Worm (Caenorhabditis elegans) whole organism, young adult: ENCODE results near the gene rmd-1.

Experiments used
- B0261.1 ChIP-seq: sonication (generic microtip); optimal IDR thresholded peaks from 2 replicates; lab custom pipeline; 2016; ENCODE audit warnings: mild to moderate bottlenecking, missing genetic modification characterization, moderate library complexity, missing compliant biosample characterization
- C06A6.2 ChIP-seq: fragments of 200-800 bp; sonication (Bioruptor generic); conservative IDR thresholded peaks from 2 replicates; pipeline ENCODE4 v1.3.6; 2022; ENCODE audit warnings: missing genetic modification characterization, missing compliant biosample characterization
- F22D6.2 ChIP-seq: sonication (generic microtip); optimal IDR thresholded peaks from 2 replicates; lab custom pipeline; 2016; ENCODE audit warnings: mild to moderate bottlenecking, missing genetic modification characterization, missing compliant biosample characterization
- F33H1.4 ChIP-seq: fragments of 200-800 bp; sonication (Bioruptor generic); IDR thresholded peaks from 2 replicates; pipeline ENCODE4 v1.3.6; 2022; ENCODE audit warnings: missing genetic modification reagents, missing genetic modification characterization, missing compliant biosample characterization
- F57C9.4 ChIP-seq: sonication (generic microtip); optimal IDR thresholded peaks from 2 replicates; lab custom pipeline; 2017; ENCODE audit warnings: mild to moderate bottlenecking, missing genetic modification characterization, missing compliant biosample characterization
- Y79H2A.3 ChIP-seq: fragments of 200-800 bp; sonication (Bioruptor generic); conservative IDR thresholded peaks from 2 replicates; pipeline ENCODE4 v1.3.6; 2022; ENCODE audit warnings: missing genetic modification reagents, missing genetic modification characterization, missing compliant biosample characterization
- ZK185.1 ChIP-seq: sonication (generic microtip); optimal IDR thresholded peaks from 2 replicates; lab custom pipeline; 2016; ENCODE audit warnings: mild to moderate bottlenecking, missing genetic modification characterization, missing compliant biosample characterization; ENCODE audit not compliant: poor library complexity, severe bottlenecking
- akir-1 ChIP-seq: fragments of 200-800 bp; sonication (Bioruptor generic); optimal IDR thresholded peaks from 2 replicates; lab custom pipeline; 2018; ENCODE audit warnings: mild to moderate bottlenecking, missing genetic modification characterization, moderate library complexity, missing compliant biosample characterization
- attf-3 ChIP-seq: fragments of 200-800 bp; sonication (Bioruptor generic); conservative IDR thresholded peaks from 2 replicates; pipeline ENCODE4 v1.3.6; 2022; ENCODE audit warnings: missing genetic modification reagents, missing genetic modification characterization, missing compliant biosample characterization
- attf-5 ChIP-seq: fragments of 200-800 bp; sonication (Bioruptor generic); optimal IDR thresholded peaks from 2 replicates; lab custom pipeline; 2018; ENCODE audit warnings: mild to moderate bottlenecking, missing genetic modification characterization, missing compliant biosample characterization
- cebp-2 ChIP-seq: fragments of 200-800 bp; sonication (Bioruptor generic); IDR thresholded peaks from 2 replicates; pipeline ENCODE4 v1.3.6; 2022; ENCODE audit warnings: missing genetic modification characterization, missing compliant biosample characterization
- ceh-100 ChIP-seq: fragments of 200-800 bp; sonication (Bioruptor generic); IDR thresholded peaks from 2 replicates; pipeline ENCODE4 v1.3.6; 2022; ENCODE audit warnings: missing genetic modification reagents, missing genetic modification characterization, missing compliant biosample characterization
- ceh-27 ChIP-seq: fragments of 200-800 bp; sonication (Bioruptor generic); optimal IDR thresholded peaks from 2 replicates; lab custom pipeline; 2018; ENCODE audit warnings: mild to moderate bottlenecking, missing genetic modification characterization, moderate library complexity, missing compliant biosample characterization
- ceh-40 ChIP-seq: fragments of 200-800 bp; sonication (Bioruptor generic); IDR thresholded peaks from 2 replicates; pipeline ENCODE4 v1.3.6; 2022; ENCODE audit warnings: missing genetic modification characterization, missing compliant biosample characterization
- ceh-91 ChIP-seq: fragments of 200-800 bp; sonication (Bioruptor generic); IDR thresholded peaks from 2 replicates; pipeline ENCODE4 v1.3.6; 2022; ENCODE audit warnings: missing genetic modification reagents, missing genetic modification characterization, missing compliant biosample characterization
- dpl-1 ChIP-seq: fragments of 150-350 bp; optimal IDR thresholded peaks from 2 replicates; lab custom pipeline; 2014; ENCODE audit warnings: missing biosample characterization, missing genetic modification reagents, missing genetic modification characterization
- efl-1 ChIP-seq: fragments of 150-350 bp; optimal IDR thresholded peaks from 2 replicates; lab custom pipeline; 2014; ENCODE audit warnings: missing biosample characterization, missing genetic modification reagents, missing genetic modification characterization
- egrh-3 ChIP-seq: fragments of 200-800 bp; sonication (Bioruptor generic); IDR thresholded peaks from 2 replicates; pipeline ENCODE4 v1.3.6; 2022; ENCODE audit warnings: missing genetic modification reagents, missing genetic modification characterization, missing compliant biosample characterization
- him-1 ChIP-seq: sonication (generic microtip); optimal IDR thresholded peaks from 2 replicates; lab custom pipeline; 2016; ENCODE audit warnings: missing genotype, missing genetic modification reagents, missing genetic modification characterization, missing compliant biosample characterization
- hmg-1.2 ChIP-seq: fragments of 200-800 bp; sonication (Bioruptor generic); IDR thresholded peaks from 2 replicates; pipeline ENCODE4 v1.3.6; 2022; ENCODE audit warnings: missing genetic modification reagents, missing genetic modification characterization, missing compliant biosample characterization
- hmg-20 ChIP-seq: fragments of 200-800 bp; sonication (Bioruptor generic); IDR thresholded peaks from 2 replicates; pipeline ENCODE4 v1.3.6; 2022; ENCODE audit warnings: missing genetic modification reagents, missing genetic modification characterization, missing compliant biosample characterization
- hsf-1 ChIP-seq: fragments of 200-800 bp; sonication (Bioruptor generic); IDR thresholded peaks from 2 replicates; pipeline ENCODE4 v1.3.6; 2022; ENCODE audit warnings: missing genetic modification reagents, missing genetic modification characterization, missing compliant biosample characterization
- lin-35 ChIP-seq, 3 experiments: fragments of 150-350 bp in 2 of 3; sonication (generic microtip) in 1 of 3; optimal IDR thresholded peaks; 2 replicates each; lab custom pipeline; 2014 to 2018; ENCODE audit warnings: missing biosample characterization in 3 of 3, missing genetic modification characterization in 3 of 3, missing genetic modification reagents in 3 of 3
- lin-54 ChIP-seq: fragments of 200-800 bp; sonication (Bioruptor generic); optimal IDR thresholded peaks from 2 replicates; lab custom pipeline; 2018; ENCODE audit warnings: mild to moderate bottlenecking, missing genetic modification characterization, missing compliant biosample characterization
- lir-1 ChIP-seq: fragments of 200-800 bp; sonication (Bioruptor generic); conservative IDR thresholded peaks from 2 replicates; pipeline ENCODE4 v1.3.6; 2022; ENCODE audit warnings: missing genetic modification reagents, missing genetic modification characterization, missing compliant biosample characterization
- lsl-1 ChIP-seq: fragments of 200-800 bp; sonication (Bioruptor generic); optimal IDR thresholded peaks from 2 replicates; lab custom pipeline; 2018; ENCODE audit warnings: mild to moderate bottlenecking, missing genetic modification characterization, moderate library complexity, missing compliant biosample characterization
- madf-6 ChIP-seq: fragments of 200-800 bp; sonication (Bioruptor generic); IDR thresholded peaks from 2 replicates; pipeline ENCODE4 v1.3.6; 2022; ENCODE audit warnings: missing genetic modification reagents, missing genetic modification characterization, missing compliant biosample characterization
- mcd-1 ChIP-seq: fragments of 200-800 bp; sonication (Bioruptor generic); IDR thresholded peaks from 2 replicates; pipeline ENCODE4 v1.3.6; 2022; ENCODE audit warnings: missing genetic modification reagents, missing genetic modification characterization, missing compliant biosample characterization
- nfya-1 ChIP-seq: sonication (generic microtip); optimal IDR thresholded peaks from 2 replicates; lab custom pipeline; 2017; ENCODE audit warnings: antibody characterized with exemption, missing compliant biosample characterization, missing genetic modification characterization, borderline replicate concordance; ENCODE audit not compliant: insufficient read depth
- nfya-2 ChIP-seq: fragments of 200-800 bp; sonication (Bioruptor generic); IDR thresholded peaks from 2 replicates; pipeline ENCODE4 v1.3.6; 2022; ENCODE audit warnings: missing genetic modification reagents, missing genetic modification characterization, missing compliant biosample characterization
- nfyb-1 ChIP-seq: fragments of 200-800 bp; sonication (Bioruptor generic); IDR thresholded peaks from 2 replicates; pipeline ENCODE4 v1.3.6; 2022; ENCODE audit warnings: missing genetic modification reagents, missing genetic modification characterization, missing compliant biosample characterization
- rpc-1 ChIP-seq, 2 experiments: fragments of 150-350 bp in 1 of 2; sonication (generic microtip) in 1 of 2; optimal IDR thresholded peaks; 2 replicates each; lab custom pipeline; 2014 to 2018; ENCODE audit warnings: missing biosample characterization in 1 of 2, missing genetic modification characterization in 1 of 2, missing genetic modification reagents in 1 of 2, missing genotype in 1 of 2
- xnd-1 ChIP-seq: sonication (generic microtip); optimal IDR thresholded peaks from 2 replicates; lab custom pipeline; 2016; ENCODE audit warnings: missing genotype, missing genetic modification reagents, missing genetic modification characterization, missing compliant biosample characterization
- zfh-2 ChIP-seq: fragments of 200-800 bp; sonication (Bioruptor generic); conservative IDR thresholded peaks from 2 replicates; pipeline ENCODE4 v1.3.6; 2022; ENCODE audit warnings: missing genetic modification reagents, missing genetic modification characterization, missing compliant biosample characterization
- ztf-22 ChIP-seq: fragments of 200-800 bp; sonication (Bioruptor generic); optimal IDR thresholded peaks from 2 replicates; lab custom pipeline; 2018; ENCODE audit warnings: mild to moderate bottlenecking, missing genetic modification characterization, moderate library complexity, missing compliant biosample characterization
- ztf-26 ChIP-seq: sonication (generic microtip); optimal IDR thresholded peaks from 2 replicates; lab custom pipeline; 2017; ENCODE audit warnings: missing genetic modification characterization, missing compliant biosample characterization

rmd-1 gene

ce11 chrIII:9770590-9770989 is 11.7 kb downstream of the rmd-1 start:
- TF ChIP-seq hsf-1 (GFP tag; lab: Robert Waterston, UW): 0 out of 2 replicates have a peak, but pooled peaks have one; percentile 18
- TF ChIP-seq lsl-1 (GFP tag; lab: Kevin White, UChicago): no peak
- no peak for TF ChIP-seq attf-3 (GFP tag; lab: Robert Waterston, UW)
- TF ChIP-seq, all 124 proteins: peak for 1

ce11 chrIII:9772394-9772793 is 13.5 kb downstream of the rmd-1 start:
- 0 out of 2 replicates have a peak, but pooled peaks have one; percentile 26 for TF ChIP-seq zfh-2 (GFP tag; lab: Robert Waterston, UW)
- no peak for TF ChIP-seq Y79H2A.3

ce11 chrIII:9775916-9776315 is 17.0 kb downstream of the rmd-1 start:
- TF ChIP-seq F57C9.4 (tag; lab: Kevin White, UChicago) (no peak), attf-5 (no peak), ZK185.1 (tag; lab: Kevin White, UChicago) (no peak), rpc-1 (optimal IDR thresholded peaks at IDR 0.05; lab: Kevin White, UChicago) (no peak), rpc-1 (tag; optimal IDR thresholded peaks at IDR 0.05; lab: Kevin White, UChicago) (no peak), mcd-1 (GFP tag; lab: Robert Waterston, UW) (peak; percentile 59; the same call in 1 of the 2 replicates), ceh-100 (GFP tag; lab: Robert Waterston, UW) (peak; percentile 94), efl-1 (GFP tag; lab: Kevin White, UChicago) (peak; percentile 86), ceh-27 (no peak), F33H1.4 (GFP tag; lab: Robert Waterston, UW) (0 out of 2 replicates have a peak, but pooled peaks have one; percentile 36), dpl-1 (peak; percentile 38), lsl-1 (GFP tag; lab: Kevin White, UChicago) (peak; percentile 42), ztf-26 (no peak), cebp-2 (GFP tag; lab: Robert Waterston, UW) (no peak), nfya-2 (GFP tag; lab: Robert Waterston, UW) (no peak), hmg-20 (no peak), ceh-91 (0 out of 2 replicates have a peak, but pooled peaks have one; percentile 14), him-1 (peak; percentile 40), ztf-22 (GFP tag; lab: Kevin White, UChicago) (no peak), lin-35 (GFP tag; optimal IDR thresholded peaks at IDR 0.05; lab: Kevin White, UChicago) (peak in 1 of 3 experiments; percentile 38), nfya-1 (no peak), lir-1 (0 out of 2 replicates have a peak, but pooled peaks have one; percentile 16), nfyb-1 (GFP tag; lab: Robert Waterston, UW) (no peak), akir-1 (no peak), ceh-40 (GFP tag; lab: Robert Waterston, UW) (no peak), F22D6.2 (tag; lab: Kevin White, UChicago) (no peak), B0261.1 (tag; lab: Kevin White, UChicago) (no peak), madf-6 (GFP tag; lab: Robert Waterston, UW) (0 out of 2 replicates have a peak, but pooled peaks have one; percentile 13), lin-54 (GFP tag; lab: Kevin White, UChicago) (peak; percentile 87), xnd-1 (tag; lab: Kevin White, UChicago) (no peak)
- TF ChIP-seq, all 124 proteins: peak for 12

- TF ChIP-seq hmg-1.2 (GFP tag; lab: Robert Waterston, UW) (peak; percentile 29; the same call in 1 of the 2 replicates), attf-3 (GFP tag; lab: Robert Waterston, UW) (no peak), egrh-3 (no peak), C06A6.2 (GFP tag; lab: Robert Waterston, UW) (no peak)
- TF ChIP-seq, all 124 proteins: peak for 1
These were observed 17.4 kb downstream of the rmd-1 start, which contains the start of gene usp-46 for ce11 chrIII:9776323-9776722. Gene usp-46 (plus strand): TSS chrIII:9776623.
